Fruit fly (Drosophila melanogaster): ENCODE data around the gene Shawl.

- TF ChIP-seq CG30431 (GFP tag; optimal IDR thresholded peaks at IDR 0.05) (no peak), NC2β (GFP tag; optimal IDR thresholded peaks at IDR 0.05) (no peak), Hr3 (GFP tag; optimal IDR thresholded peaks at IDR 0.05) (no peak)
Measured at dm6 chr2L:9435099-9435498, 20.1 kb upstream of the Shawl start, which contains the start of gene CG3769.
